Worm (Caenorhabditis elegans): ENCODE data around the gene phat-3.

ce11 chrV:4046122-4046521, 2.4 kb downstream of the phat-3 start, which contains the start of gene phat-7:
- no peak for TF ChIP-seq R02D3.7 (tag; optimal IDR thresholded peaks at IDR 0.05)
- no peak for TF ChIP-seq ama-1 (optimal IDR thresholded peaks at IDR 0.05)

Measured in whole organism, L2 larva.